Fruit fly (Drosophila melanogaster) whole organism, pupa: ENCODE results near the gene CG12535.

Experiments used
- CG10348 ChIP-seq: fragments of 200-800 bp; sonication (Bioruptor generic); IDR thresholded peaks from 2 replicates; pipeline ENCODE4 v1.3.6; 2022; ENCODE audit warnings: missing biosample characterization, missing genetic modification characterization
- CG12605 ChIP-seq: fragments of 200-800 bp; sonication (Bioruptor generic); IDR thresholded peaks from 2 replicates; pipeline ENCODE4 v1.3.6; 2022; ENCODE audit warnings: missing biosample characterization, missing genetic modification characterization
- CG13204 ChIP-seq: fragments of 200-800 bp; sonication (Bioruptor generic); optimal IDR thresholded peaks from 2 replicates; lab custom pipeline; 2018; ENCODE audit warnings: missing biosample characterization, mild to moderate bottlenecking, missing genetic modification characterization, moderate library complexity
- CG14655 ChIP-seq: fragments of 200-800 bp; sonication (Bioruptor generic); optimal IDR thresholded peaks from 3 replicates; lab custom pipeline; 2017; ENCODE audit warnings: mild to moderate bottlenecking, missing biosample characterization, missing genetic modification reagents, missing genetic modification characterization
- CG15710 ChIP-seq: fragments of 200-800 bp; sonication (Bioruptor generic); optimal IDR thresholded peaks from 2 replicates; lab custom pipeline; 2018; ENCODE audit warnings: missing biosample characterization, mild to moderate bottlenecking, missing genetic modification characterization, moderate library complexity
- CG17806 ChIP-seq: fragments of 200-800 bp; sonication (Bioruptor generic); optimal IDR thresholded peaks from 2 replicates; lab custom pipeline; 2018; ENCODE audit warnings: missing biosample characterization, mild to moderate bottlenecking, missing genetic modification characterization, moderate library complexity
- CG32121 ChIP-seq: fragments of 200-800 bp; sonication (Bioruptor generic); IDR thresholded peaks from 2 replicates; pipeline ENCODE4 v1.3.6; 2022; ENCODE audit warnings: missing biosample characterization, missing genetic modification characterization
- CG34367 ChIP-seq: fragments of 200-800 bp; sonication (Bioruptor generic); optimal IDR thresholded peaks from 2 replicates; lab custom pipeline; 2018; ENCODE audit warnings: missing biosample characterization, mild to moderate bottlenecking, missing genetic modification characterization
- CG4496 ChIP-seq: fragments of 200-800 bp; sonication (Bioruptor generic); IDR thresholded peaks from 3 replicates; pipeline ENCODE4 v1.3.6; 2022; ENCODE audit warnings: missing biosample characterization, missing genetic modification characterization
- CG8159 ChIP-seq: fragments of 200-800 bp; sonication (Bioruptor generic); optimal IDR thresholded peaks from 3 replicates; lab custom pipeline; 2018; ENCODE audit warnings: missing biosample characterization, mild to moderate bottlenecking, missing genetic modification characterization, moderate library complexity
- CG8301 ChIP-seq: fragments of 200-800 bp; sonication (Bioruptor generic); optimal IDR thresholded peaks from 2 replicates; lab custom pipeline; 2018; ENCODE audit warnings: missing biosample characterization, mild to moderate bottlenecking, missing genetic modification characterization
- CG9948 ChIP-seq: fragments of 200-800 bp; sonication (Bioruptor generic); optimal IDR thresholded peaks from 2 replicates; lab custom pipeline; 2018; ENCODE audit warnings: missing biosample characterization, mild to moderate bottlenecking, missing genetic modification characterization, moderate library complexity
- D1 ChIP-seq: fragments of 200-800 bp; sonication (Bioruptor generic); optimal IDR thresholded peaks from 2 replicates; lab custom pipeline; 2018; ENCODE audit warnings: missing biosample characterization, mild to moderate bottlenecking, missing genetic modification characterization, moderate library complexity
- EcR ChIP-seq: fragments of 200-800 bp; sonication (Bioruptor generic); optimal IDR thresholded peaks from 3 replicates; lab custom pipeline; 2019; ENCODE audit warnings: missing biosample characterization, missing genetic modification characterization, mild to moderate bottlenecking, moderate library complexity, missing genetic modification reagents
- Ets98B ChIP-seq: fragments of 200-800 bp; sonication (Bioruptor generic); IDR thresholded peaks from 2 replicates; pipeline ENCODE4 v1.3.6; 2022; ENCODE audit warnings: missing biosample characterization, missing genetic modification characterization
- Pif1A ChIP-seq: fragments of 200-800 bp; sonication (Bioruptor generic); optimal IDR thresholded peaks from 3 replicates; lab custom pipeline; 2016; ENCODE audit warnings: missing biosample characterization, missing genetic modification characterization
- Pif1B ChIP-seq: fragments of 200-800 bp; sonication (Bioruptor generic); optimal IDR thresholded peaks from 3 replicates; lab custom pipeline; 2016; ENCODE audit warnings: missing biosample characterization, missing genetic modification characterization
- Snoo ChIP-seq: fragments of 200-800 bp; sonication (Bioruptor generic); optimal IDR thresholded peaks from 3 replicates; lab custom pipeline; 2017; ENCODE audit warnings: missing biosample characterization, mild to moderate bottlenecking, missing genetic modification characterization, inconsistent platforms
- fd96Ca ChIP-seq: fragments of 200-800 bp; sonication (Bioruptor generic); IDR thresholded peaks from 3 replicates; pipeline ENCODE4 v1.3.6; 2022; ENCODE audit warnings: missing biosample characterization, missing genetic modification characterization
- gl ChIP-seq: fragments of 200-800 bp; sonication (Bioruptor generic); optimal IDR thresholded peaks from 2 replicates; lab custom pipeline; 2018; ENCODE audit warnings: missing biosample characterization, mild to moderate bottlenecking, missing genetic modification characterization
- rn ChIP-seq: fragments of 200-800 bp; sonication (Bioruptor generic); IDR thresholded peaks from 2 replicates; pipeline ENCODE4 v1.3.6; 2022; ENCODE audit warnings: missing biosample characterization, missing genetic modification characterization

CG12535 gene

dm6 chrX:3372656-3373268 lies 76.0 kb downstream of the CG12535 start, which contains the start of gene Myc:
Gene Myc (plus strand): TSS chrX:3373159.
- peak; percentile 25; the same call in 1 of the 3 replicates for TF ChIP-seq CG4496 (GFP tag; lab: Robert Waterston, UW)
- no peak for TF ChIP-seq CG17806 (tag; lab: Kevin White, UChicago)
- no peak for TF ChIP-seq CG8159 (tag; lab: Kevin White, UChicago)
- TF ChIP-seq CG15710 (tag; lab: Kevin White, UChicago), result no peak
- no peak for TF ChIP-seq EcR (GFP tag; lab: Kevin White, UChicago)
- peak; percentile 12 for TF ChIP-seq gl (tag; lab: Kevin White, UChicago)
- no peak for TF ChIP-seq CG10348
- TF ChIP-seq Snoo (tag; lab: Kevin White, UChicago), result no peak
- no peak for TF ChIP-seq Pif1A (GFP tag; lab: Kevin White, UChicago)
- TF ChIP-seq CG14655 (GFP tag; lab: Kevin White, UChicago), result no peak
- TF ChIP-seq Pif1B, result peak; percentile 22
- TF ChIP-seq rn (GFP tag; lab: Robert Waterston, UW), result no peak
- TF ChIP-seq CG13204 (GFP tag; lab: Kevin White, UChicago), result no peak
- no peak for TF ChIP-seq CG34367 (tag; lab: Kevin White, UChicago)
- TF ChIP-seq CG32121 (GFP tag; lab: Robert Waterston, UW), result peak; percentile 26; the same call in 1 of the 2 replicates
- TF ChIP-seq CG8301 (tag; lab: Kevin White, UChicago), result no peak
- TF ChIP-seq fd96Ca (GFP tag; lab: Robert Waterston, UW), result peak; percentile 14; the same call in 1 of the 3 replicates
- TF ChIP-seq CG12605, result peak; percentile 62
- TF ChIP-seq D1, result no peak
- TF ChIP-seq CG9948 (tag; lab: Kevin White, UChicago), result no peak
- TF ChIP-seq Ets98B (GFP tag; lab: Robert Waterston, UW), result peak; percentile 22; the same call in 1 of the 2 replicates

dm6 chrX:3371267-3371824 lies 77.4 kb downstream of the CG12535 start:
- TF ChIP-seq Pif1B (peak; percentile 76), EcR (GFP tag; lab: Kevin White, UChicago) (no peak), CG12605 (peak; percentile 60; the same call in 1 of the 2 replicates), fd96Ca (GFP tag; lab: Robert Waterston, UW) (peak; percentile 90), CG8301 (tag; lab: Kevin White, UChicago) (peak; percentile 68), CG9948 (tag; lab: Kevin White, UChicago) (peak; percentile 67), gl (tag; lab: Kevin White, UChicago) (peak; percentile 4), CG32121 (GFP tag; lab: Robert Waterston, UW) (peak; percentile 92), Snoo (tag; lab: Kevin White, UChicago) (peak; percentile 72), CG34367 (tag; lab: Kevin White, UChicago) (peak; percentile 44), rn (GFP tag; lab: Robert Waterston, UW) (peak; percentile 69), CG17806 (tag; lab: Kevin White, UChicago) (peak; percentile 63), CG10348 (0 out of 2 replicates have a peak, but pooled peaks have one; percentile 25), CG14655 (GFP tag; lab: Kevin White, UChicago) (peak; percentile 77), CG8159 (tag; lab: Kevin White, UChicago) (peak; percentile 70), Ets98B (GFP tag; lab: Robert Waterston, UW) (peak; percentile 91), CG15710 (tag; lab: Kevin White, UChicago) (peak; percentile 66), D1 (peak; percentile 58), Pif1A (GFP tag; lab: Kevin White, UChicago) (peak; percentile 84), CG13204 (GFP tag; lab: Kevin White, UChicago) (no peak), CG4496 (GFP tag; lab: Robert Waterston, UW) (peak; percentile 94)

dm6 chrX:3370455-3370854 lies 78.3 kb downstream of the CG12535 start:
- no peak for TF ChIP-seq CG17806 (tag; lab: Kevin White, UChicago)
- TF ChIP-seq EcR (GFP tag; lab: Kevin White, UChicago), result no peak
- TF ChIP-seq gl (tag; lab: Kevin White, UChicago), result no peak
- TF ChIP-seq CG9948 (tag; lab: Kevin White, UChicago), result no peak
- no peak for TF ChIP-seq CG15710 (tag; lab: Kevin White, UChicago)
- no peak for TF ChIP-seq CG14655 (GFP tag; lab: Kevin White, UChicago)
- TF ChIP-seq D1, result no peak
- TF ChIP-seq CG12605, result no peak
- no peak for TF ChIP-seq CG8301 (tag; lab: Kevin White, UChicago)
- no peak for TF ChIP-seq Pif1B
- TF ChIP-seq rn (GFP tag; lab: Robert Waterston, UW), result no peak
- no peak for TF ChIP-seq CG10348
- TF ChIP-seq CG4496 (GFP tag; lab: Robert Waterston, UW), result no peak
- TF ChIP-seq CG34367 (tag; lab: Kevin White, UChicago), result no peak
- no peak for TF ChIP-seq fd96Ca (GFP tag; lab: Robert Waterston, UW)
- no peak for TF ChIP-seq CG8159 (tag; lab: Kevin White, UChicago)
- no peak for TF ChIP-seq CG13204 (GFP tag; lab: Kevin White, UChicago)
- no peak for TF ChIP-seq Pif1A (GFP tag; lab: Kevin White, UChicago)

- TF ChIP-seq CG8301 (tag; lab: Kevin White, UChicago), result no peak
- no peak for TF ChIP-seq CG8159 (tag; lab: Kevin White, UChicago)
- TF ChIP-seq CG12605, result no peak
- no peak for TF ChIP-seq CG4496 (GFP tag; lab: Robert Waterston, UW)
- TF ChIP-seq Ets98B (GFP tag; lab: Robert Waterston, UW), result no peak
- no peak for TF ChIP-seq CG34367 (tag; lab: Kevin White, UChicago)
- TF ChIP-seq CG32121 (GFP tag; lab: Robert Waterston, UW), result no peak
- no peak for TF ChIP-seq gl (tag; lab: Kevin White, UChicago)
- TF ChIP-seq D1, result no peak
- no peak for TF ChIP-seq EcR (GFP tag; lab: Kevin White, UChicago)
- no peak for TF ChIP-seq CG10348
- TF ChIP-seq Pif1A (GFP tag; lab: Kevin White, UChicago), result no peak
- TF ChIP-seq Snoo (tag; lab: Kevin White, UChicago), result no peak
- no peak for TF ChIP-seq fd96Ca (GFP tag; lab: Robert Waterston, UW)
- TF ChIP-seq CG13204 (GFP tag; lab: Kevin White, UChicago), result no peak
- TF ChIP-seq CG9948 (tag; lab: Kevin White, UChicago), result no peak
- no peak for TF ChIP-seq CG14655 (GFP tag; lab: Kevin White, UChicago)
Measured at dm6 chrX:3369324-3370033, 79.3 kb downstream of the CG12535 start.
